Fruit fly (Drosophila melanogaster): ENCODE results near the gene Yp3.

The Yp3 gene

DNA sequence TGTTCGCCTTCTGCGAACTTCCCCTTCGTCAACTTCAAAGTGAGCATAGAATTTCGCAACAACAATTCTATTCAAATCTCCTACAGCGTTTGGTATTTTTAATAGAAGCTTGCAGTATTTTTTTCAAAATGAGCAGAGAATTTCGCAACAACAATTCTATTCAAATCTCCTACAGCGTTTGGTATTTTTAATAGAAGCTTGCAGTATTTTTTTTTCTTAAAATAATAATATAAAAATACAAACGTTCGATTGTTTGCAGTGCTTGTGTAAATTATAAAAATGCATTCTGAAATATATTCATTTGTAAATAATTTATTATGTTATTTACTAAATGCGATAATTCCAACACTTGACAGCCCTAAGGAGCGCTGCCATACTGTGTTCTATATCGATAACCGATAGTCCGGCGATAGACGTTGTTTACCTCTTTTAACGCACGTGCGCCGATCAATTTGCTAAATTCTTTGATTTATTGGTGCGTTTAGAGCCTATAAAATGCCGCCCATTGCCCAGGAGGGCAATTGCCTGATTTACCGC, 2.5 kb upstream of the Yp3 start, which contains the start of the genes CG32625 and Rtc1 (continued):
- TF ChIP-seq CG32772 (GFP tag; IDR thresholded peaks at IDR 0.05) = no peak
- no peak for TF ChIP-seq sqz (GFP tag; optimal IDR thresholded peaks at IDR 0.05)
- TF ChIP-seq CG1529 (GFP tag; optimal IDR thresholded peaks at IDR 0.05) = no peak
- no peak for TF ChIP-seq CG8944 (GFP tag; optimal IDR thresholded peaks at IDR 0.05)
- TF ChIP-seq CG43689 (GFP tag; IDR thresholded peaks at IDR 0.05) = no peak
- TF ChIP-seq prd (optimal IDR thresholded peaks at IDR 0.05) = no peak
- TF ChIP-seq prd (GFP tag; IDR thresholded peaks at IDR 0.05) = peak; percentile 53; the same call in 2 of the 3 replicates
- peak; percentile 50 for TF ChIP-seq dmrt99B (tag; optimal IDR thresholded peaks at IDR 0.05)
- peak; percentile 44; the same call in 1 of the 3 replicates for TF ChIP-seq H15 (GFP tag; IDR thresholded peaks at IDR 0.05)
- no peak; the same call in 1 of the 2 replicates for TF ChIP-seq amos (GFP tag; IDR thresholded peaks at IDR 0.05; ENCODE audit: partially characterized antibody)
- TF ChIP-seq CG3838 (GFP tag; optimal IDR thresholded peaks at IDR 0.05) = no peak
- no peak for TF ChIP-seq CG8765 (GFP tag; IDR thresholded peaks at IDR 0.05)
- peak; percentile 1 for TF ChIP-seq CG6683 (GFP tag; optimal IDR thresholded peaks at IDR 0.05)
- peak; percentile 14 for TF ChIP-seq fd3F (GFP tag; optimal IDR thresholded peaks at IDR 0.05)
- peak; percentile 46 for TF ChIP-seq CG10979 (tag; optimal IDR thresholded peaks at IDR 0.05)
- TF ChIP-seq cas (GFP tag; IDR thresholded peaks at IDR 0.05) = no peak
- no peak for TF ChIP-seq sima (GFP tag; optimal IDR thresholded peaks at IDR 0.05)
- TF ChIP-seq caup (GFP tag; optimal IDR thresholded peaks at IDR 0.05; ENCODE audit: severe bottlenecking) = no peak
- TF ChIP-seq CG18619 (GFP tag; optimal IDR thresholded peaks at IDR 0.05) = no peak
- no peak for TF ChIP-seq CG12744 (GFP tag; optimal IDR thresholded peaks at IDR 0.05)
- peak; percentile 24 for TF ChIP-seq exex (tag; optimal IDR thresholded peaks at IDR 0.05)
- TF ChIP-seq CG14965 (GFP tag; optimal IDR thresholded peaks at IDR 0.05; ENCODE audit: borderline replicate concordance) = no peak
- no peak for TF ChIP-seq CG17612 (GFP tag; IDR thresholded peaks at IDR 0.05)
- peak; percentile 61 for TF ChIP-seq CG32532 (GFP tag; IDR thresholded peaks at IDR 0.05)
- no peak for TF ChIP-seq salm (tag; optimal IDR thresholded peaks at IDR 0.05)
- TF ChIP-seq trh (GFP tag; optimal IDR thresholded peaks at IDR 0.05) = no peak
- TF ChIP-seq CG30403 (GFP tag; optimal IDR thresholded peaks at IDR 0.05) = peak; percentile 64
- TF ChIP-seq NFAT (GFP tag; IDR thresholded peaks at IDR 0.05) = no peak
- TF ChIP-seq crc (GFP tag; optimal IDR thresholded peaks at IDR 0.05) = no peak
- no peak for TF ChIP-seq CG12942 (GFP tag; optimal IDR thresholded peaks at IDR 0.05)
- no peak for TF ChIP-seq pum (GFP tag; optimal IDR thresholded peaks at IDR 0.05)
- no peak for TF ChIP-seq CG12769 (tag; optimal IDR thresholded peaks at IDR 0.05)
- TF ChIP-seq Bdp1 (GFP tag; optimal IDR thresholded peaks at IDR 0.05) = no peak
- no peak for TF ChIP-seq gce (GFP tag; IDR thresholded peaks at IDR 0.05)
- peak; percentile 34; the same call in 1 of the 3 replicates for TF ChIP-seq Doc3 (GFP tag; IDR thresholded peaks at IDR 0.05; ENCODE audit: partially characterized antibody)
- TF ChIP-seq Adf1 (GFP tag; IDR thresholded peaks at IDR 0.05) = no peak
- no peak for TF ChIP-seq CG10321 (GFP tag; IDR thresholded peaks at IDR 0.05)
- TF ChIP-seq ssp (GFP tag; IDR thresholded peaks at IDR 0.05) = no peak
- TF ChIP-seq CG7928 (GFP tag; optimal IDR thresholded peaks at IDR 0.05) = no peak
- no peak for TF ChIP-seq CG17802 (tag; optimal IDR thresholded peaks at IDR 0.05)
- TF ChIP-seq CG5180 (GFP tag; optimal IDR thresholded peaks at IDR 0.05) = no peak
- TF ChIP-seq CG14860 (GFP tag; IDR thresholded peaks at IDR 0.05; ENCODE audit: partially characterized antibody) = peak; percentile 42; the same call in 2 of the 3 replicates
- no peak for TF ChIP-seq gt (GFP tag; IDR thresholded peaks at IDR 0.05)
- no peak for TF ChIP-seq chn (GFP tag; optimal IDR thresholded peaks at IDR 0.05)
- TF ChIP-seq CG14050 (GFP tag; IDR thresholded peaks at IDR 0.05) = 0 out of 3 replicates have a peak, but pooled peaks have one; percentile 21
- no peak for TF ChIP-seq nom (GFP tag; optimal IDR thresholded peaks at IDR 0.05)
- TF ChIP-seq Myb (GFP tag; optimal IDR thresholded peaks at IDR 0.05) = no peak
- no peak for TF ChIP-seq CG1647 (GFP tag; optimal IDR thresholded peaks at IDR 0.05)
- peak; percentile 48; the same call in 1 of the 2 replicates for TF ChIP-seq ara (GFP tag; IDR thresholded peaks at IDR 0.05)
- no peak for TF ChIP-seq kay (GFP tag; optimal IDR thresholded peaks at IDR 0.05)
- no peak for TF ChIP-seq ATbp (GFP tag; optimal IDR thresholded peaks at IDR 0.05)
